Fruit fly (Drosophila melanogaster) whole organism, adult: ENCODE measurements around the gene Rcd4.
A peak's percentile ranks its signal among the peaks of the same experiment; 100 is the strongest.

ENCODE experiments used
- CG14711 ChIP-seq: fragments of 200-800 bp; sonication (Bioruptor generic); optimal IDR thresholded peaks from 2 replicates; lab custom pipeline; 2018; ENCODE audit warnings: missing biosample characterization, mild to moderate bottlenecking, missing genetic modification characterization, moderate library complexity
- CG5204 ChIP-seq: fragments of 200-800 bp; sonication (Bioruptor generic); optimal IDR thresholded peaks from 2 replicates; lab custom pipeline; 2016; ENCODE audit warnings: missing biosample characterization, missing genetic modification characterization
- Clk ChIP-seq: fragments of 200-800 bp; sonication (Bioruptor generic); optimal IDR thresholded peaks from 2 replicates; lab custom pipeline; 2017; ENCODE audit warnings: missing biosample characterization, missing genetic modification characterization
- Crg-1 ChIP-seq: fragments of 200-800 bp; sonication (Bioruptor generic); optimal IDR thresholded peaks from 2 replicates; lab custom pipeline; 2016; ENCODE audit warnings: missing biosample characterization, missing genetic modification characterization
- Mnt ChIP-seq: fragments of 200-800 bp; sonication (Bioruptor generic); optimal IDR thresholded peaks from 2 replicates; lab custom pipeline; 2016; ENCODE audit warnings: missing biosample characterization, mild to moderate bottlenecking, missing genetic modification characterization
- bab1 ChIP-seq: fragments of 200-800 bp; sonication (Bioruptor generic); optimal IDR thresholded peaks from 3 replicates; lab custom pipeline; 2019; ENCODE audit warnings: missing biosample characterization, mild to moderate bottlenecking, missing genetic modification characterization, moderate library complexity
- cic ChIP-seq: fragments of 200-800 bp; sonication (Bioruptor generic); optimal IDR thresholded peaks from 2 replicates; lab custom pipeline; 2017; ENCODE audit warnings: missing biosample characterization, mild to moderate bottlenecking, missing genetic modification characterization, moderate library complexity
- cnc ChIP-seq, 2 experiments: fragments of >200 bp; optimal IDR thresholded peaks; 2 replicates each; lab custom pipeline; 2017
- ovo ChIP-seq: fragments of 200-800 bp; sonication (Bioruptor generic); optimal IDR thresholded peaks from 2 replicates; lab custom pipeline; 2016; ENCODE audit warnings: missing biosample characterization, missing genetic modification characterization
- toe ChIP-seq: fragments of 200-800 bp; sonication (Bioruptor generic); optimal IDR thresholded peaks from 2 replicates; lab custom pipeline; 2016; ENCODE audit warnings: missing biosample characterization, missing genetic modification characterization

DNA sequence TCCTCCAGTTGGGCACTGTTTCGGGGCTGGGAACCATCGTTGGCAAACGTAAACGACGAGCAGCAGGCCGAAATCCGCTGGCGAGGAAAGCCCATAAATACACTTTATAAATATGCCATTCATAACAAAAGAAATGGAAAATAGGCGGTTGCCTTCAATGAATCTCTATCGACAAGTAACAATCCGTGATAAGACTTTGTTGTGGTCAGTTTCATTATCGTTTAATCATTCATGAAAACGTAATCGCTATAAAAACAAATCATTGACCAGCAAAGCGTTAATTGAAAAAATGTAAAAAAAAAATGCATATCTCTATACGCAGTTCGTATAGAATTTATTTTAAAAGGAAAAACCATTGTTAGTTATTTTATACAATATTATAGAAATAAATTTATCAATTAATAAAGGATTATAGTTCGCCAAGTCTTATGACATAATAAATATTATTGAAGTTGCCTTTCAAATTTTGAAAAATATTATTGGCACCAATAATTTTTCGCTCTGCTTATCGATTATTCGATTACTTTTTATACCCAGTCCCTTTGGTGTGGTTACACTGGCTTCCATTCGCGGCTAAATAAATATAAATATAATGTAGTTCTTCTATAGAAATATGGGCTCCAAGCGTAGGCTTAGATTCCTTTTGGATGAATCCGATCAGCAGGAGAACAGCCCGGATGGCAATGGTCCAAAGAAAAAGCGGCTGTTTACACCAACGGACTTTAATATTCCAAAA is 17.4 kb downstream of the Rcd4 start, which contains the start of gene CG31898:
- TF ChIP-seq cic (peak; percentile 79), Crg-1 (no peak), Mnt (no peak), Clk (GFP tag; lab: Kevin White, UChicago) (no peak), CG14711 (tag; lab: Kevin White, UChicago) (no peak), cnc (optimal IDR thresholded peaks at IDR 0.05; lab: Kevin White, UChicago) (no peak), CG5204 (no peak), ovo (GFP tag; lab: Kevin White, UChicago) (no peak), bab1 (GFP tag; lab: Kevin White, UChicago) (peak; percentile 26), toe (no peak)
